Worm (Caenorhabditis elegans) whole organism, L4 larva: ENCODE results near the gene Y23B4A.1.

Experiments
- aly-2 ChIP-seq: sonication (generic microtip); optimal IDR thresholded peaks from 2 replicates; lab custom pipeline; 2018; ENCODE audit warnings: missing biosample characterization, missing genetic modification characterization
- ceh-28 ChIP-seq: fragments of 150-350 bp; optimal IDR thresholded peaks from 2 replicates; lab custom pipeline; 2014; ENCODE audit warnings: missing biosample characterization, missing genetic modification reagents, missing genetic modification characterization
- ces-1 ChIP-seq: fragments of 150-350 bp; sonication (generic microtip); optimal IDR thresholded peaks from 4 replicates; lab custom pipeline; 2014; ENCODE audit warnings: missing biosample characterization, missing genetic modification reagents, missing genetic modification characterization
- fkh-10 ChIP-seq: fragments of 150-350 bp; optimal IDR thresholded peaks from 2 replicates; lab custom pipeline; 2014; ENCODE audit warnings: missing biosample characterization, missing genetic modification reagents, missing genetic modification characterization
- lin-39 ChIP-seq: fragments of 150-350 bp; optimal IDR thresholded peaks from 2 replicates; lab custom pipeline; 2014; ENCODE audit warnings: missing biosample characterization, missing genetic modification reagents, missing genetic modification characterization
- rbr-2 ChIP-seq: sonication (generic microtip); optimal IDR thresholded peaks from 2 replicates; lab custom pipeline; 2016; ENCODE audit warnings: missing genotype, missing genetic modification characterization, missing compliant biosample characterization

DNA sequence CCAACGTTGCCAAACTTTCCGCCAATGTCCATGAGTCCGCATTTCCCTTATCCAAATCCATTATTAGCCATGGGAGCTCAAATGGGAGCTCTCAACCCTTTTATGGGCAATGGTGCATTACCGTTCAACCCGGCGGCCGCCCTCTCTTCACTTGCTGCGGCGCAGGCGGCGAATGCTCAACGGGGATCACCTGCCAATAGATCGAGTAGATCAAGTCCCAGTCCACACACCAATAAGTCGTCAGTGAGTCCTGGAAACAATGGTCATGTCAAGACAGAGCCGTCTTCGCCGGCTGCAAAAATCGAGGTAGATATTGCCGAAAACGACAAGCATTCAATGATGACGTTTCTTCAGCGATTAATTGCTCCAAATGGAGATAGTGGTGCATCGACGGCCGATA lies 45.0 kb downstream of the Y23B4A.1 start:
- TF ChIP-seq lin-39 (no peak), ceh-28 (tag; lab: Kevin White, UChicago) (no peak), rbr-2 (no peak), fkh-10 (GFP tag; lab: Kevin White, UChicago) (no peak), ces-1 (no peak), aly-2 (tag; lab: Kevin White, UChicago) (no peak)
